Worm (Caenorhabditis elegans): ENCODE measurements around the gene rad-23.

Gene rad-23

ce11 chrII:11635745-11636161 is 16.8 kb downstream of the rad-23 start (continued):
- no peak for TF ChIP-seq ZK337.2 (GFP tag; IDR thresholded peaks at IDR 0.05)
- TF ChIP-seq cey-2 (tag; optimal IDR thresholded peaks at IDR 0.05; ENCODE audit: borderline replicate concordance, insufficient read depth): peak; percentile 67
- no peak for TF ChIP-seq skn-1 (tag; optimal IDR thresholded peaks at IDR 0.05)
- peak; percentile 96 for TF ChIP-seq aha-1 (tag)
- TF ChIP-seq lin-13 (GFP tag; optimal IDR thresholded peaks at IDR 0.05): peak; percentile 81
- peak; percentile 49 for TF ChIP-seq set-16 (GFP tag; IDR thresholded peaks at IDR 0.05)
- TF ChIP-seq T26A8.4 (GFP tag; IDR thresholded peaks at IDR 0.05): peak; percentile 75
- TF ChIP-seq ceh-28 (tag; optimal IDR thresholded peaks at IDR 0.05): peak; percentile 72
- TF ChIP-seq zag-1 (tag; optimal IDR thresholded peaks at IDR 0.05): no peak
- peak; percentile 57; the same call in 1 of the 2 replicates for TF ChIP-seq tra-1 (GFP tag; IDR thresholded peaks at IDR 0.05)
- TF ChIP-seq mes-2 (tag; optimal IDR thresholded peaks at IDR 0.05; ENCODE audit: poor library complexity, severe bottlenecking): peak; percentile 74
- peak; percentile 76 for TF ChIP-seq hlh-30 (tag; optimal IDR thresholded peaks at IDR 0.05; ENCODE audit: insufficient read depth)
- peak; percentile 45; the same call in 1 of the 2 replicates for TF ChIP-seq saeg-2 (GFP tag; IDR thresholded peaks at IDR 0.05)
- TF ChIP-seq mxl-2 (GFP tag; conservative IDR thresholded peaks at IDR 0.05): 0 out of 2 replicates have a peak, but pooled peaks have one; percentile 57
- TF ChIP-seq tag-97 (GFP tag; IDR thresholded peaks at IDR 0.05): no peak
- no peak for TF ChIP-seq F26F4.8 (GFP tag; conservative IDR thresholded peaks at IDR 0.05)
- no peak for TF ChIP-seq ztf-7 (tag; optimal IDR thresholded peaks at IDR 0.05)
- 0 out of 2 replicates have a peak, but pooled peaks have one; percentile 4 for TF ChIP-seq lim-7 (GFP tag; IDR thresholded peaks at IDR 0.05)
- TF ChIP-seq pqm-1 (tag; optimal IDR thresholded peaks at IDR 0.05): peak; percentile 25
- peak; percentile 60; the same call in 1 of the 2 replicates for TF ChIP-seq dmd-9 (GFP tag; IDR thresholded peaks at IDR 0.05)
- TF ChIP-seq zfp-2 (tag; optimal IDR thresholded peaks at IDR 0.05): no peak
- TF ChIP-seq nhr-48 (tag; optimal IDR thresholded peaks at IDR 0.05): peak; percentile 92
- peak; percentile 56 for TF ChIP-seq duxl-1 (tag; optimal IDR thresholded peaks at IDR 0.05; ENCODE audit: poor library complexity)
- TF ChIP-seq dmd-6 (GFP tag; IDR thresholded peaks at IDR 0.05): peak; percentile 85
- no peak for TF ChIP-seq vab-7 (GFP tag; IDR thresholded peaks at IDR 0.05)
- 0 out of 2 replicates have a peak, but pooled peaks have one; percentile 21 for TF ChIP-seq F44E2.7 (GFP tag; IDR thresholded peaks at IDR 0.05)
- peak; percentile 25 for TF ChIP-seq nhr-10 (tag; optimal IDR thresholded peaks at IDR 0.05)
- peak; percentile 14 for TF ChIP-seq ces-1 (GFP tag; optimal IDR thresholded peaks at IDR 0.05)
- no peak for TF ChIP-seq mdt-29 (GFP tag; IDR thresholded peaks at IDR 0.05)
- TF ChIP-seq arid-1 (GFP tag; conservative IDR thresholded peaks at IDR 0.05): peak; percentile 45
- TF ChIP-seq ctbp-1 (GFP tag; IDR thresholded peaks at IDR 0.05): 0 out of 2 replicates have a peak, but pooled peaks have one; percentile 30
- no peak for TF ChIP-seq dmd-8 (GFP tag; IDR thresholded peaks at IDR 0.05)
- TF ChIP-seq ZK546.5 (tag; optimal IDR thresholded peaks at IDR 0.05): no peak

ce11 chrII:11634681-11635527 is 17.6 kb downstream of the rad-23 start:
- TF ChIP-seq hif-1 (tag; optimal IDR thresholded peaks at IDR 0.05) (peak in 1 of 2 experiments; percentile 79), nhr-10 (tag; optimal IDR thresholded peaks at IDR 0.05) (peak; percentile 37), ceh-62 (tag; optimal IDR thresholded peaks at IDR 0.05) (no peak), nhr-11 (tag; optimal IDR thresholded peaks at IDR 0.05) (peak; percentile 88), unc-39 (tag; optimal IDR thresholded peaks at IDR 0.05) (no peak), aha-1 (tag) (peak; percentile 97), saeg-2 (GFP tag; IDR thresholded peaks at IDR 0.05) (peak; percentile 65; the same call in 1 of the 2 replicates), nhr-42 (GFP tag; IDR thresholded peaks at IDR 0.05) (0 out of 2 replicates have a peak, but pooled peaks have one; percentile 71), nhr-111 (GFP tag; optimal IDR thresholded peaks at IDR 0.05) (no peak), F26F4.8 (GFP tag; conservative IDR thresholded peaks at IDR 0.05) (no peak), rbr-2 (tag; optimal IDR thresholded peaks at IDR 0.05) (peak; percentile 88), gei-8 (GFP tag; optimal IDR thresholded peaks at IDR 0.05) (no peak), skn-1 (tag; optimal IDR thresholded peaks at IDR 0.05) (no peak), F49E8.2 (tag; optimal IDR thresholded peaks at IDR 0.05; ENCODE audit: borderline replicate concordance) (no peak), nhr-48 (tag; optimal IDR thresholded peaks at IDR 0.05) (peak; percentile 47), ZK337.2 (GFP tag; IDR thresholded peaks at IDR 0.05) (peak; percentile 10; the same call in 1 of the 2 replicates), ceh-20 (GFP tag; IDR thresholded peaks at IDR 0.05) (peak; percentile 87), zag-1 (tag; optimal IDR thresholded peaks at IDR 0.05) (peak; percentile 42), dve-1 (tag; optimal IDR thresholded peaks at IDR 0.05; ENCODE audit: insufficient read depth) (peak; percentile 57), nhr-76 (tag; optimal IDR thresholded peaks at IDR 0.05) (no peak), mdt-29 (GFP tag; IDR thresholded peaks at IDR 0.05) (0 out of 2 replicates have a peak, but pooled peaks have one; percentile 19), hlh-11 (tag; optimal IDR thresholded peaks at IDR 0.05) (peak; percentile 95), lir-3 (tag; optimal IDR thresholded peaks at IDR 0.05) (no peak)

Data from whole organism, L4 larva.